Worm (Caenorhabditis elegans) whole organism, mixed stage, embryonic: Measurements from ENCODE around the gene ubh-1.

Source experiments
- M03D4.4 ChIP-seq: sonication (generic microtip); optimal IDR thresholded peaks from 2 replicates; lab custom pipeline; 2017; ENCODE audit warnings: mild to moderate bottlenecking, missing genetic modification characterization, missing compliant biosample characterization
- bed-3 ChIP-seq: fragments of 200-800 bp; sonication (Bioruptor generic); optimal IDR thresholded peaks from 3 replicates; lab custom pipeline; 2018; ENCODE audit warnings: mild to moderate bottlenecking, missing genetic modification characterization, moderate library complexity, missing compliant biosample characterization
- blmp-1 ChIP-seq: fragments of 150-350 bp; optimal IDR thresholded peaks from 2 replicates; lab custom pipeline; 2014; ENCODE audit warnings: missing biosample characterization, missing genetic modification characterization
- ceh-39 ChIP-seq: fragments of 150-350 bp; optimal IDR thresholded peaks from 2 replicates; lab custom pipeline; 2014; ENCODE audit warnings: missing biosample characterization, missing genetic modification characterization
- ceh-43 ChIP-seq: fragments of 200-800 bp; sonication (Bioruptor generic); optimal IDR thresholded peaks from 2 replicates; lab custom pipeline; 2018; ENCODE audit warnings: mild to moderate bottlenecking, missing genetic modification characterization, moderate library complexity, missing compliant biosample characterization
- ceh-83 ChIP-seq: fragments of 200-800 bp; sonication (Bioruptor generic); optimal IDR thresholded peaks from 2 replicates; lab custom pipeline; 2018; ENCODE audit warnings: mild to moderate bottlenecking, missing genetic modification characterization, missing compliant biosample characterization
- cnd-1 ChIP-seq: fragments of 200-800 bp; sonication (Bioruptor generic); optimal IDR thresholded peaks from 2 replicates; lab custom pipeline; 2018; ENCODE audit warnings: mild to moderate bottlenecking, missing genetic modification characterization, missing compliant biosample characterization
- drap-1 ChIP-seq: fragments of 200-800 bp; sonication (Bioruptor generic); optimal IDR thresholded peaks from 3 replicates; lab custom pipeline; 2018; ENCODE audit warnings: mild to moderate bottlenecking, missing genetic modification characterization, missing compliant biosample characterization
- elt-1 ChIP-seq: sonication (generic microtip); optimal IDR thresholded peaks from 2 replicates; lab custom pipeline; 2017; ENCODE audit warnings: missing genetic modification characterization, mild to moderate bottlenecking, missing compliant biosample characterization, antibody characterized with exemption, moderate library complexity, borderline replicate concordance; ENCODE audit not compliant: insufficient read depth
- ham-2 ChIP-seq: fragments of 200-800 bp; sonication (Bioruptor generic); optimal IDR thresholded peaks from 2 replicates; lab custom pipeline; 2018; ENCODE audit warnings: mild to moderate bottlenecking, missing genetic modification characterization, missing compliant biosample characterization
- hlh-1 ChIP-seq: fragments of 150-350 bp; optimal IDR thresholded peaks from 2 replicates; lab custom pipeline; 2014; ENCODE audit warnings: missing biosample characterization, missing genetic modification reagents, missing genetic modification characterization
- lin-13 ChIP-seq: fragments of 150-350 bp; optimal IDR thresholded peaks from 2 replicates; lab custom pipeline; 2014; ENCODE audit warnings: missing biosample characterization, missing genetic modification characterization
- lsy-2 ChIP-seq: fragments of 150-350 bp; optimal IDR thresholded peaks from 2 replicates; lab custom pipeline; 2014; ENCODE audit warnings: missing biosample characterization, missing genetic modification characterization
- mab-5 ChIP-seq: fragments of 150-350 bp; optimal IDR thresholded peaks from 2 replicates; lab custom pipeline; 2014; ENCODE audit warnings: missing biosample characterization, missing genetic modification characterization
- mep-1 ChIP-seq: fragments of 150-350 bp; optimal IDR thresholded peaks from 2 replicates; lab custom pipeline; 2017; ENCODE audit warnings: missing biosample characterization, missing genetic modification reagents, missing genetic modification characterization, inconsistent platforms
- mls-2 ChIP-seq: sonication (generic microtip); optimal IDR thresholded peaks from 2 replicates; lab custom pipeline; 2016; ENCODE audit warnings: mild to moderate bottlenecking, missing genetic modification characterization, moderate library complexity, missing compliant biosample characterization
- nhr-12 ChIP-seq: fragments of 150-350 bp; optimal IDR thresholded peaks from 2 replicates; lab custom pipeline; 2014; ENCODE audit warnings: missing biosample characterization, missing genetic modification characterization
- nhr-2 ChIP-seq: fragments of 150-350 bp; optimal IDR thresholded peaks from 2 replicates; lab custom pipeline; 2014; ENCODE audit warnings: missing biosample characterization, missing genetic modification characterization
- nhr-237 ChIP-seq: fragments of 150-350 bp; optimal IDR thresholded peaks from 2 replicates; lab custom pipeline; 2014; ENCODE audit warnings: missing biosample characterization, missing genetic modification characterization
- nhr-28 ChIP-seq: fragments of 150-350 bp; optimal IDR thresholded peaks from 2 replicates; lab custom pipeline; 2014; ENCODE audit warnings: missing biosample characterization, missing genetic modification characterization
- nhr-76 ChIP-seq: sonication (generic microtip); optimal IDR thresholded peaks from 2 replicates; lab custom pipeline; 2017; ENCODE audit warnings: missing biosample characterization, missing genetic modification characterization
- pha-4 ChIP-seq: fragments of 150-350 bp; optimal IDR thresholded peaks from 2 replicates; lab custom pipeline; 2018; ENCODE audit warnings: missing biosample characterization, missing genetic modification reagents, missing genetic modification characterization
- sem-2 ChIP-seq: fragments of 200-800 bp; sonication (Bioruptor generic); optimal IDR thresholded peaks from 2 replicates; lab custom pipeline; 2018; ENCODE audit warnings: mild to moderate bottlenecking, missing genetic modification characterization, missing compliant biosample characterization
- snpc-4 ChIP-seq: fragments of 150-350 bp; optimal IDR thresholded peaks from 2 replicates; lab custom pipeline; 2014; ENCODE audit warnings: missing biosample characterization, missing genetic modification characterization
- sptf-1 ChIP-seq: sonication (generic microtip); optimal IDR thresholded peaks from 2 replicates; lab custom pipeline; 2017; ENCODE audit warnings: mild to moderate bottlenecking, missing genetic modification characterization, moderate library complexity, missing compliant biosample characterization
- tbx-8 ChIP-seq: fragments of 200-800 bp; sonication (Bioruptor generic); optimal IDR thresholded peaks from 2 replicates; lab custom pipeline; 2018; ENCODE audit warnings: mild to moderate bottlenecking, missing genetic modification characterization, moderate library complexity, missing compliant biosample characterization
- unc-39 ChIP-seq: fragments of 150-350 bp; optimal IDR thresholded peaks from 2 replicates; lab custom pipeline; 2014; ENCODE audit warnings: missing biosample characterization, missing genetic modification characterization
- unc-62 ChIP-seq: fragments of 150-350 bp; optimal IDR thresholded peaks from 2 replicates; lab custom pipeline; 2014; ENCODE audit warnings: missing biosample characterization, missing genetic modification reagents, missing genetic modification characterization
- zip-8 ChIP-seq: fragments of 150-350 bp; optimal IDR thresholded peaks from 2 replicates; lab custom pipeline; 2014; ENCODE audit warnings: missing biosample characterization, missing genetic modification characterization
- ztf-11 ChIP-seq: fragments of 150-350 bp; optimal IDR thresholded peaks from 2 replicates; lab custom pipeline; 2014; ENCODE audit warnings: missing biosample characterization, missing genetic modification characterization

Gene ubh-1

DNA sequence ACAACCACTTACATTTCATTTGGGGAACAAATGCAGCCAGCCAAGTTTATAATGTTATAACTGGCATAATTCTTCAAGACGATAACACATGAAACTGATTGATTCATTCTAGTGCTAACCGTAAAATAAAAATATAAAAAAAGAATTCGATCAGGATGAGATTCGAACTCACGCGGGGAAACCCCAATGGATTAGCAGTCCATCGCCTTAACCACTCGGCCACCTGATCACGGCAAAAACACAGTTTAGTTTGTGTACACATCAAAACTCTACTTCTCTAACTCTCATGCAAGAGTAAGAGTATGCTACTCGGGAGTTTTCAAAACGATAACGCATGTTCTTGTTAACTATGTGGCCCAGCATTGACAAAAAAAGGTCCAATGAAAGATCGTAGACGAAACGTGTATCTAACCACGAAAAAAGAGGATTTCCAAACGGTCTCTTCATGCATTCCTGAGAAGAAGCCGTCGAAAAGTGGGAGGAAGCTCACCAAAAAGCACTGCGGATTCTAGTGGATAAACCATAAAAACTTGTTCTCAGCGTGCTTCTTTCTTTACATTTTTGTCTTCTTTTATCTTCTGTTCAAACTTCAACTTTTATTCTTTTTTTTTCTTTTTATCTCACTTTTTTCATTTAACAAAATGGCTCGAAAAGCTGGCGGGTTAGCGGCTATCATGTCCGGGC, 40.6 kb upstream of the ubh-1 start, which contains the start of gene twk-10:
Gene twk-10 (plus strand): TSS at position 634 of the 684 bp plus-strand sequence.
- no peak for TF ChIP-seq bed-3 (GFP tag; lab: Kevin White, UChicago)
- no peak for TF ChIP-seq unc-39 (tag; lab: Kevin White, UChicago)
- no peak for TF ChIP-seq nhr-2 (tag; lab: Kevin White, UChicago)
- TF ChIP-seq sem-2 (GFP tag; lab: Kevin White, UChicago), result peak; percentile 19
- TF ChIP-seq M03D4.4 (tag; lab: Kevin White, UChicago), result peak; percentile 17
- peak; percentile 48 for TF ChIP-seq ceh-83 (GFP tag; lab: Kevin White, UChicago)
- TF ChIP-seq tbx-8 (GFP tag; lab: Kevin White, UChicago), result no peak
- peak; percentile 35 for TF ChIP-seq cnd-1 (tag; lab: Kevin White, UChicago)
- TF ChIP-seq zip-8, result no peak
- TF ChIP-seq ceh-43 (GFP tag; lab: Kevin White, UChicago), result no peak

- no peak for TF ChIP-seq ztf-11 (tag; lab: Kevin White, UChicago)
- no peak for TF ChIP-seq mep-1
- no peak for TF ChIP-seq mls-2 (tag; lab: Kevin White, UChicago)
- TF ChIP-seq drap-1 (GFP tag; lab: Kevin White, UChicago), result no peak
- TF ChIP-seq blmp-1 (tag; lab: Kevin White, UChicago), result no peak
- no peak for TF ChIP-seq ceh-83 (GFP tag; lab: Kevin White, UChicago)
- no peak for TF ChIP-seq nhr-76 (tag; lab: Kevin White, UChicago)
- TF ChIP-seq unc-39 (tag; lab: Kevin White, UChicago), result no peak
- TF ChIP-seq nhr-28, result no peak
- TF ChIP-seq ceh-39 (tag; lab: Kevin White, UChicago), result no peak
- no peak for TF ChIP-seq ham-2 (GFP tag; lab: Kevin White, UChicago)
- no peak for TF ChIP-seq nhr-237 (tag; lab: Kevin White, UChicago)
- no peak for TF ChIP-seq M03D4.4 (tag; lab: Kevin White, UChicago)
- no peak for TF ChIP-seq nhr-12 (tag; lab: Kevin White, UChicago)
- no peak for TF ChIP-seq sem-2 (GFP tag; lab: Kevin White, UChicago)
- no peak for TF ChIP-seq tbx-8 (GFP tag; lab: Kevin White, UChicago)
- TF ChIP-seq, all 35 proteins: peak for 0
These were observed 38.7 kb upstream of the ubh-1 start, which contains the start of gene lipl-4 for ce11 chrV:6549871-6550270. Gene lipl-4, plus strand, starts transcription at chrV:6550171.

DNA sequence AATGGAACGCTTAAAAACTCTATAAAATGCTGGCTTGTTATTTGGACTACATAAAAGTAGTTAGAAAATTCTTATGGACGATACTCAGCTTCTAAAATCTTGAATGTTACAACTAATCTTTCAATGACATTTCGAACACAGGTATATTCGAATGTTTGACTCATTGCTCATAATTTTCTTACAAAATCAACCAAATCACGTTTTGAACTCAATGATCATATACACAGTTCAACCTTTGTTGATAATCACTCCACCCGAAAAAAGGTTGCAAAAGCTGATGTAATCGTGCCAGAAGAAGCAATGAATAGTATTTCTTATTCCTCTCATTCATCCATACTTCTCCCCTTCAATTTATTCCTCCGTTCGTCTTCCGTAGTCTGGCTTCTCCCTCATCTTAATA, 37.9 kb upstream of the ubh-1 start, which contains the start of gene K04A8.20:
Gene K04A8.20 (plus strand): TSS at position 301 of the 400 bp plus-strand sequence.
- TF ChIP-seq tbx-8 (GFP tag; lab: Kevin White, UChicago), result no peak
- no peak for TF ChIP-seq sptf-1
- no peak for TF ChIP-seq ceh-43 (GFP tag; lab: Kevin White, UChicago)
- TF ChIP-seq nhr-28, result no peak
- no peak for TF ChIP-seq unc-39 (tag; lab: Kevin White, UChicago)
- no peak for TF ChIP-seq ztf-11 (tag; lab: Kevin White, UChicago)
- TF ChIP-seq lsy-2 (tag; lab: Kevin White, UChicago), result no peak
- TF ChIP-seq nhr-12 (tag; lab: Kevin White, UChicago), result no peak
- no peak for TF ChIP-seq hlh-1 (tag; lab: Kevin White, UChicago)
- TF ChIP-seq pha-4 (tag; lab: Kevin White, UChicago), result no peak
- TF ChIP-seq cnd-1 (tag; lab: Kevin White, UChicago), result no peak
- no peak for TF ChIP-seq sem-2 (GFP tag; lab: Kevin White, UChicago)
- no peak for TF ChIP-seq elt-1
- no peak for TF ChIP-seq ham-2 (GFP tag; lab: Kevin White, UChicago)
- TF ChIP-seq nhr-76 (tag; lab: Kevin White, UChicago), result no peak
- TF ChIP-seq ceh-39 (tag; lab: Kevin White, UChicago), result no peak
- TF ChIP-seq mab-5, result no peak
- no peak for TF ChIP-seq unc-62 (GFP tag; lab: Kevin White, UChicago)

- TF ChIP-seq zip-8, result peak; percentile 9
- TF ChIP-seq ham-2 (GFP tag; lab: Kevin White, UChicago), result no peak
- no peak for TF ChIP-seq unc-62 (GFP tag; lab: Kevin White, UChicago)
- TF ChIP-seq nhr-12 (tag; lab: Kevin White, UChicago), result no peak
- TF ChIP-seq mep-1, result no peak
- TF ChIP-seq lsy-2 (tag; lab: Kevin White, UChicago), result no peak
- no peak for TF ChIP-seq nhr-237 (tag; lab: Kevin White, UChicago)
- TF ChIP-seq lin-13, result no peak
- no peak for TF ChIP-seq snpc-4 (tag; lab: Kevin White, UChicago)
These were observed 37.1 kb upstream of the ubh-1 start for ce11 chrV:6548309-6548708.
